Fruit fly (Drosophila melanogaster) whole organism, prepupa: ENCODE data around the gene frc.
A peak's percentile ranks its signal among the peaks of the same experiment; 100 is the strongest.

ENCODE experiments used
- Blimp-1 ChIP-seq: fragments of 200-800 bp; sonication (Bioruptor generic); optimal IDR thresholded peaks from 3 replicates; lab custom pipeline; 2017; ENCODE audit warnings: missing biosample characterization, missing genetic modification characterization, mild to moderate bottlenecking, moderate library complexity, missing genetic modification reagents
- CG10631 ChIP-seq: fragments of 200-800 bp; sonication (Bioruptor generic); optimal IDR thresholded peaks from 2 replicates; lab custom pipeline; 2016; ENCODE audit warnings: missing biosample characterization, missing genetic modification characterization
- CG10669 ChIP-seq: fragments of 200-800 bp; sonication (Bioruptor generic); optimal IDR thresholded peaks from 3 replicates; lab custom pipeline; 2018; ENCODE audit warnings: missing biosample characterization, mild to moderate bottlenecking, missing genetic modification characterization, moderate library complexity
- CG11294 ChIP-seq: fragments of 200-800 bp; sonication (Bioruptor generic); IDR thresholded peaks from 2 replicates; pipeline ENCODE4 v1.3.6; 2022; ENCODE audit warnings: missing biosample characterization, missing genetic modification characterization
- CG11762 ChIP-seq: fragments of 200-800 bp; sonication (Bioruptor generic); optimal IDR thresholded peaks from 3 replicates; lab custom pipeline; 2016; ENCODE audit warnings: missing biosample characterization, missing genetic modification characterization; ENCODE audit not compliant: insufficient read depth
- CG11902 ChIP-seq: fragments of 200-800 bp; sonication (Bioruptor generic); optimal IDR thresholded peaks from 3 replicates; lab custom pipeline; 2016; ENCODE audit warnings: missing biosample characterization, missing genetic modification characterization
- CG15336 ChIP-seq: fragments of 200-800 bp; sonication (Bioruptor generic); IDR thresholded peaks from 2 replicates; pipeline ENCODE4 v1.3.6; 2022; ENCODE audit warnings: missing biosample characterization, missing genetic modification characterization
- CG31627 ChIP-seq: fragments of 200-800 bp; sonication (Bioruptor generic); optimal IDR thresholded peaks from 3 replicates; lab custom pipeline; 2016; ENCODE audit warnings: missing biosample characterization, missing genetic modification characterization
- CG32006 ChIP-seq: fragments of 200-800 bp; sonication (Bioruptor generic); optimal IDR thresholded peaks from 3 replicates; lab custom pipeline; 2017; ENCODE audit warnings: missing biosample characterization, mild to moderate bottlenecking, missing genetic modification characterization
- CG3919 ChIP-seq: fragments of 200-800 bp; sonication (Bioruptor generic); optimal IDR thresholded peaks from 3 replicates; lab custom pipeline; 2016; ENCODE audit warnings: missing biosample characterization, missing genetic modification characterization
- CG4318 ChIP-seq: fragments of 200-800 bp; sonication (Bioruptor generic); optimal IDR thresholded peaks from 3 replicates; lab custom pipeline; 2017; ENCODE audit warnings: missing biosample characterization, mild to moderate bottlenecking, missing genetic modification characterization
- CG6163 ChIP-seq: fragments of 200-800 bp; sonication (Bioruptor generic); IDR thresholded peaks from 3 replicates; pipeline ENCODE4 v1.3.6; 2022; ENCODE audit warnings: missing biosample characterization, missing genetic modification characterization
- CG6792 ChIP-seq: fragments of 200-800 bp; sonication (Bioruptor generic); optimal IDR thresholded peaks from 3 replicates; lab custom pipeline; 2016; ENCODE audit warnings: missing biosample characterization, missing genetic modification characterization
- CG7368 ChIP-seq: fragments of 200-800 bp; sonication (Bioruptor generic); optimal IDR thresholded peaks from 3 replicates; lab custom pipeline; 2016; ENCODE audit warnings: missing biosample characterization, missing genetic modification characterization
- CG8632 ChIP-seq: fragments of 200-800 bp; sonication (Bioruptor generic); optimal IDR thresholded peaks from 3 replicates; lab custom pipeline; 2016; ENCODE audit warnings: missing biosample characterization, missing genetic modification characterization
- CG9139 ChIP-seq: fragments of 200-800 bp; sonication (Bioruptor generic); optimal IDR thresholded peaks from 3 replicates; lab custom pipeline; 2017; ENCODE audit warnings: missing biosample characterization, mild to moderate bottlenecking, missing genetic modification characterization
- Eip75B ChIP-seq: fragments of 200-800 bp; sonication (Bioruptor generic); optimal IDR thresholded peaks from 3 replicates; lab custom pipeline; 2016; ENCODE audit warnings: missing biosample characterization, missing genetic modification characterization
- Eip78C ChIP-seq: fragments of 200-800 bp; sonication (Bioruptor generic); peaks from one replicate; lab custom pipeline; 2016; ENCODE audit warnings: missing biosample characterization, missing genetic modification characterization
- Eip93F ChIP-seq: fragments of 200-800 bp; sonication (Bioruptor generic); optimal IDR thresholded peaks from 2 replicates; lab custom pipeline; 2016; ENCODE audit warnings: missing biosample characterization, mild to moderate bottlenecking, missing genetic modification characterization
- Ets96B ChIP-seq: fragments of 200-800 bp; optimal IDR thresholded peaks from 2 replicates; lab custom pipeline; 2019; ENCODE audit warnings: missing biosample characterization, mild to moderate bottlenecking, missing genetic modification characterization, moderate library complexity
- Hr39 ChIP-seq: fragments of 200-800 bp; sonication (Bioruptor generic); optimal IDR thresholded peaks from 2 replicates; lab custom pipeline; 2016; ENCODE audit warnings: missing biosample characterization, missing genetic modification characterization
- Lpt ChIP-seq: fragments of 200-800 bp; sonication (Bioruptor generic); optimal IDR thresholded peaks from 3 replicates; lab custom pipeline; 2016; ENCODE audit warnings: missing biosample characterization, missing genetic modification characterization
- OdsH ChIP-seq: fragments of 200-800 bp; sonication (Bioruptor generic); optimal IDR thresholded peaks from 3 replicates; lab custom pipeline; 2016; ENCODE audit warnings: missing biosample characterization, missing genetic modification characterization
- Smox ChIP-seq: fragments of 200-800 bp; sonication (Bioruptor generic); optimal IDR thresholded peaks from 3 replicates; lab custom pipeline; 2016; ENCODE audit warnings: missing biosample characterization, missing genetic modification characterization
- Sox14 ChIP-seq: fragments of 200-800 bp; sonication (Bioruptor generic); optimal IDR thresholded peaks from 3 replicates; lab custom pipeline; 2016; ENCODE audit warnings: missing biosample characterization, missing genetic modification characterization
- Sox15 ChIP-seq: fragments of 200-800 bp; sonication (Bioruptor generic); optimal IDR thresholded peaks from 3 replicates; lab custom pipeline; 2016; ENCODE audit warnings: missing biosample characterization, missing genetic modification characterization
- achi ChIP-seq: fragments of 200-800 bp; sonication (Bioruptor generic); optimal IDR thresholded peaks from 3 replicates; lab custom pipeline; 2016; ENCODE audit warnings: missing biosample characterization, missing genetic modification characterization
- acj6 ChIP-seq: fragments of 200-800 bp; sonication (Bioruptor generic); optimal IDR thresholded peaks from 3 replicates; lab custom pipeline; 2016; ENCODE audit warnings: missing biosample characterization, missing genetic modification characterization
- cyc ChIP-seq: fragments of 200-800 bp; sonication (Bioruptor generic); optimal IDR thresholded peaks from 3 replicates; lab custom pipeline; 2016; ENCODE audit warnings: missing biosample characterization, missing genetic modification characterization
- dac ChIP-seq: fragments of 200-800 bp; sonication (Bioruptor generic); optimal IDR thresholded peaks from 2 replicates; lab custom pipeline; 2017; ENCODE audit warnings: missing biosample characterization, mild to moderate bottlenecking, missing genetic modification characterization
- eg ChIP-seq: fragments of 200-800 bp; sonication (Bioruptor generic); IDR thresholded peaks from 3 replicates; pipeline ENCODE4 v1.3.6; 2022; ENCODE audit warnings: missing biosample characterization, missing genetic modification characterization
- esn ChIP-seq: fragments of 200-800 bp; sonication (Bioruptor generic); optimal IDR thresholded peaks from 2 replicates; lab custom pipeline; 2016; ENCODE audit warnings: missing biosample characterization, mild to moderate bottlenecking, missing genetic modification characterization, moderate library complexity
- fd59A ChIP-seq: fragments of 200-800 bp; sonication (Bioruptor generic); optimal IDR thresholded peaks from 2 replicates; lab custom pipeline; 2017; ENCODE audit warnings: missing biosample characterization, mild to moderate bottlenecking, missing genetic modification characterization, missing genetic modification reagents
- fd85E ChIP-seq: fragments of 200-800 bp; sonication (Bioruptor generic); optimal IDR thresholded peaks from 3 replicates; lab custom pipeline; 2016; ENCODE audit warnings: missing biosample characterization, missing genetic modification characterization
- fkh ChIP-seq: fragments of 200-800 bp; sonication (Bioruptor generic); optimal IDR thresholded peaks from 3 replicates; lab custom pipeline; 2017; ENCODE audit warnings: missing biosample characterization, mild to moderate bottlenecking, missing genetic modification characterization, moderate library complexity
- pdm3 ChIP-seq: fragments of 200-800 bp; sonication (Bioruptor generic); optimal IDR thresholded peaks from 3 replicates; lab custom pipeline; 2016; ENCODE audit warnings: missing biosample characterization, missing genetic modification characterization
- spab ChIP-seq: fragments of 200-800 bp; sonication (Bioruptor generic); optimal IDR thresholded peaks from 2 replicates; lab custom pipeline; 2017; ENCODE audit warnings: missing biosample characterization, mild to moderate bottlenecking, missing genetic modification characterization, missing genetic modification reagents
- svp ChIP-seq: fragments of 200-800 bp; sonication (Bioruptor generic); peaks from one replicate; lab custom pipeline; 2016; ENCODE audit warnings: missing biosample characterization, missing genetic modification characterization
- vri ChIP-seq: fragments of 200-800 bp; sonication (Bioruptor generic); optimal IDR thresholded peaks from 3 replicates; lab custom pipeline; 2016; ENCODE audit warnings: missing biosample characterization, mild to moderate bottlenecking, missing genetic modification characterization

frc gene

dm6 chr3L:17400911-17401310 lies 32.1 kb downstream of the frc start:
- TF ChIP-seq fd59A (GFP tag; lab: Kevin White, UChicago) (peak; percentile 3), Lpt (no peak)

DNA sequence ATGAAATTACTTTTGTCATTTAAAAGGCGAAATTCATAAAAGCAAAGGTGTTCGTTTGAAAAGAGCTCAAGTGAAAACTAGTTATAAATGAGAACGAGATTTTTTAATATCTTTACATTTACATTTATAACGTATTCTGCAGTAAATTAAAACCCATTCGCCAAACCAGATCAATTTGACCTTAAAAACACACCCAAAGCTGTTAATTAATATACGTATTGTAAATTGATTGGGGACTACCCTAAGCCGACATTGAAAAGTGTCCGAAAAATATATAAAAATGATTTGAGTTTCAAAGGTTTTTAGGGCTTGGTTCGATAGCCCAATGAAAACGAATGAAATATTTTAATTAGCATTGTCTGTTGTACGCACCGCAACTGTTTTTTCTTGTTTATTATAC lies 34.0 kb downstream of the frc start:
- TF ChIP-seq dac (GFP tag; lab: Kevin White, UChicago) (no peak), CG10669 (no peak), eg (no peak), CG11294 (no peak), cyc (no peak), Smox (GFP tag; lab: Kevin White, UChicago) (no peak), fd59A (GFP tag; lab: Kevin White, UChicago) (no peak), CG8632 (GFP tag; lab: Kevin White, UChicago) (no peak), CG32006 (GFP tag; lab: Kevin White, UChicago) (no peak), CG3919 (no peak), fkh (GFP tag; lab: Kevin White, UChicago) (no peak), Sox14 (no peak), CG31627 (GFP tag; lab: Kevin White, UChicago) (no peak), fd85E (GFP tag; lab: Kevin White, UChicago) (no peak), CG6163 (GFP tag; lab: Robert Waterston, UW) (no peak), Sox15 (GFP tag; lab: Kevin White, UChicago) (no peak), CG15336 (GFP tag; lab: Robert Waterston, UW) (no peak), spab (GFP tag; lab: Kevin White, UChicago) (no peak), pdm3 (GFP tag; lab: Kevin White, UChicago) (no peak), CG11762 (GFP tag; lab: Kevin White, UChicago) (no peak)
- TF ChIP-seq, all 60 proteins: peak for 0

DNA sequence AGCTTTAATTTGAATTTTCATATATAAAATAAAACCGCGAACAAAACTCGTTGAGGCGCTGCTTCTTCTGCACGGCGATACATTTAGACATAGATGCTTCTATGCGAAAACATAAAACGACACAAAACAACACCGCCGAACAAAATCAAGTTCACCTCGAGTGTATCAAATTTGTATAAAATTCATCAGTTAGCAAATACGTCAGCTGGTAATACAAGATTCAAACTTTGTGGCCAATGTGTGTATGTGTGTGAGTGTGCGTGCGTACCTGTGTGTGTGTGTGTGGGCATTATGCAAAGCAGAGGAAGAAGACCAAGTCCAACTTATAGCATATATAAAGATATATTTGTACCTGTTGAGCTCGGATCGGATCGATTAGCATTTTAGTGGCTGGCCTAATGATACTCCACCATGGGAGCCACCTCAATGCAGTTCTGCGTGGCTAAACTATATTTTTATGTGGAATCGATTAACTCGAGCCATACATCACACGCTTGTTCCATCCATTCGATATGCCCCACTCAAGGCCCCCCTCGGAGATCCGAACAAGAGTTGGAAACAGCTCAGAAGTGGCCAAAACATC lies 38.5 kb downstream of the frc start:
- no peak for TF ChIP-seq pdm3 (GFP tag; lab: Kevin White, UChicago)
- no peak for TF ChIP-seq Sox15 (GFP tag; lab: Kevin White, UChicago)
- TF ChIP-seq CG32006 (GFP tag; lab: Kevin White, UChicago), result no peak
- no peak for TF ChIP-seq CG6792
- no peak for TF ChIP-seq CG8632 (GFP tag; lab: Kevin White, UChicago)
- no peak for TF ChIP-seq Eip75B (GFP tag; lab: Kevin White, UChicago)
- TF ChIP-seq CG7368 (GFP tag; lab: Kevin White, UChicago), result no peak
- TF ChIP-seq CG11902 (GFP tag; lab: Kevin White, UChicago), result no peak
- TF ChIP-seq CG31627 (GFP tag; lab: Kevin White, UChicago), result no peak
- no peak for TF ChIP-seq achi (GFP tag; lab: Kevin White, UChicago)
- TF ChIP-seq spab (GFP tag; lab: Kevin White, UChicago), result no peak
- TF ChIP-seq Sox14, result no peak
- no peak for TF ChIP-seq dac (GFP tag; lab: Kevin White, UChicago)
- TF ChIP-seq acj6, result no peak
- no peak for TF ChIP-seq CG10631 (GFP tag; lab: Kevin White, UChicago)
- TF ChIP-seq OdsH, result no peak
- no peak for TF ChIP-seq Hr39 (GFP tag; lab: Kevin White, UChicago)
- no peak for TF ChIP-seq CG9139 (GFP tag; lab: Kevin White, UChicago)
- no peak for TF ChIP-seq esn (GFP tag; lab: Kevin White, UChicago)

- TF ChIP-seq Eip78C (GFP tag; lab: Kevin White, UChicago) (peak; percentile 6), Ets96B (tag; lab: Kevin White, UChicago) (no peak)
- TF ChIP-seq, all 60 proteins: peak for 1
Measured at dm6 chr3L:17393098-17393497, 39.9 kb downstream of the frc start.

dm6 chr3L:17392412-17392811 lies 40.6 kb downstream of the frc start:
- TF ChIP-seq Eip93F (GFP tag; lab: Kevin White, UChicago), result no peak
- no peak for TF ChIP-seq CG10631 (GFP tag; lab: Kevin White, UChicago)
- peak; percentile 27 for TF ChIP-seq svp (GFP tag; lab: Kevin White, UChicago)
- peak; percentile 70 for TF ChIP-seq Blimp-1 (GFP tag; lab: Kevin White, UChicago)
- TF ChIP-seq Eip78C (GFP tag; lab: Kevin White, UChicago), result peak; percentile 23
- TF ChIP-seq CG4318, result no peak
- TF ChIP-seq vri (GFP tag; lab: Kevin White, UChicago), result peak; percentile 87
